Worm (Caenorhabditis elegans) whole organism, L3 larva: ENCODE measurements around the gene F20D6.9.

ENCODE experiments used
- egl-27 ChIP-seq: sonication (generic microtip); optimal IDR thresholded peaks from 4 replicates; lab custom pipeline; 2017; ENCODE audit warnings: missing biosample characterization, missing genetic modification reagents, missing genetic modification characterization
- egl-5 ChIP-seq: fragments of 150-350 bp; optimal IDR thresholded peaks from 2 replicates; lab custom pipeline; 2017; ENCODE audit warnings: missing biosample characterization, missing genetic modification reagents, missing genetic modification characterization, inconsistent platforms
- fos-1 ChIP-seq: fragments of 150-350 bp; optimal IDR thresholded peaks from 2 replicates; lab custom pipeline; 2014; ENCODE audit warnings: missing biosample characterization, missing genetic modification characterization
- jun-1 ChIP-seq: fragments of 150-350 bp; optimal IDR thresholded peaks from 2 replicates; lab custom pipeline; 2014; ENCODE audit warnings: missing biosample characterization, missing genetic modification reagents, missing genetic modification characterization
- pqm-1 ChIP-seq: fragments of 150-350 bp; optimal IDR thresholded peaks from 2 replicates; lab custom pipeline; 2017; ENCODE audit warnings: missing biosample characterization, missing genetic modification characterization, inconsistent platforms
- ztf-4 ChIP-seq: fragments of 150-350 bp; optimal IDR thresholded peaks from 2 replicates; lab custom pipeline; 2014; ENCODE audit warnings: missing biosample characterization, missing genetic modification characterization

DNA sequence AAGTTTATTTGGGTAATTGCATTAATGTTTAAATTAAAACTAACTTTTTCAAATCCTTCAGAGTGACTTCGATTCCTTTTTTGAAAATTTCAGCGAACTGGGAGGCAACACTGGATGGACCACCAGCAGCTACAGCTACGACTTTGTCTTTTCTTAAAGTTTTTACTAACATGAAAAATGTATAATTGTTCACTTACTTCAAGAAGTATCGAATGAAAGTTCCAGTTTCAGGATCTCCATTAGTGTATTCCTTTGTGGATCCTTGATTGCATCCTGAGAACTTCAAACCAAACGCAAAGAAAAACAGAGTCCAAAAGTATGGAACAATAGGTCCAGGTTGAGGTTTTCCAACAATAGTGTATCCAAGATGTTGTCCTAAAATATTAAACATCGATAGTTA is 19.7 kb upstream of the F20D6.9 start:
- no peak for TF ChIP-seq egl-5
- TF ChIP-seq egl-27 (tag; lab: Kevin White, UChicago) = no peak
- TF ChIP-seq jun-1 (tag; lab: Kevin White, UChicago) = no peak
- TF ChIP-seq ztf-4 (tag; lab: Kevin White, UChicago) = no peak
- no peak for TF ChIP-seq fos-1 (tag; lab: Kevin White, UChicago)
- TF ChIP-seq pqm-1 (tag; lab: Kevin White, UChicago) = no peak
